Fruit fly (Drosophila melanogaster) whole organism, larva: ENCODE results near the gene rau.

Experiments used
- noc ChIP-seq: fragments of 200-800 bp; sonication (Bioruptor generic); optimal IDR thresholded peaks from 3 replicates; lab custom pipeline; 2019; ENCODE audit warnings: missing biosample characterization, mild to moderate bottlenecking, missing genetic modification characterization, moderate library complexity

Gene rau

dm6 chr2L:5885702-5886101, 6.4 kb upstream of the rau start, which contains the start of gene CG9029:
TSS of gene CG9029 (plus strand) at chr2L:5886002.
- no peak for TF ChIP-seq noc (tag; lab: Kevin White, UChicago)

dm6 chr2L:5884674-5885073, 5.4 kb upstream of the rau start, which contains the start of the genes Sfp26Ac and CG43185:
TSS of gene Sfp26Ac (minus strand) at chr2L:5884774.
TSS of gene CG43185 (plus strand) at chr2L:5884888.
- TF ChIP-seq noc (tag; lab: Kevin White, UChicago) = no peak

- TF ChIP-seq noc (tag; lab: Kevin White, UChicago) = no peak
These were observed 4.1 kb upstream of the rau start, which contains the start of gene CG44574 for dm6 chr2L:5883441-5883840. TSS of gene CG44574 (plus strand) at chr2L:5883741.

- no peak for TF ChIP-seq noc (tag; lab: Kevin White, UChicago)
These were observed 1.9 kb upstream of the rau start for dm6 chr2L:5881181-5881580.

- TF ChIP-seq noc (tag; lab: Kevin White, UChicago) = peak; percentile 49
These were observed 2.7 kb downstream of the rau start for dm6 chr2L:5876474-5877067.

dm6 chr2L:5870838-5871702, 8.2 kb downstream of the rau start:
- TF ChIP-seq noc (tag; lab: Kevin White, UChicago) = no peak

dm6 chr2L:5866791-5867190, 12.5 kb downstream of the rau start:
- no peak for TF ChIP-seq noc (tag; lab: Kevin White, UChicago)

- no peak for TF ChIP-seq noc (tag; lab: Kevin White, UChicago)
These were observed 22.5 kb downstream of the rau start for dm6 chr2L:5856786-5857185.

dm6 chr2L:5823704-5824103, 55.6 kb downstream of the rau start, which contains the start of gene TrissinR:
TSS of gene TrissinR (plus strand) at chr2L:5824004.
- TF ChIP-seq noc (tag; lab: Kevin White, UChicago) = no peak

- TF ChIP-seq noc (tag; lab: Kevin White, UChicago) = no peak
These were observed 58.4 kb downstream of the rau start for dm6 chr2L:5820930-5821329.

- TF ChIP-seq noc (tag; lab: Kevin White, UChicago) = no peak
These were observed 61.0 kb downstream of the rau start, which contains the start of gene COX6CL for dm6 chr2L:5818343-5818742. TSS of gene COX6CL (minus strand) at chr2L:5818443.

dm6 chr2L:5811274-5811673, 68.0 kb downstream of the rau start, which contains the start of gene CG43307:
TSS of gene CG43307 (plus strand) at chr2L:5811574.
- no peak for TF ChIP-seq noc (tag; lab: Kevin White, UChicago)
